Fruit fly (Drosophila melanogaster) whole organism, embryonic: ENCODE results near the gene SC35.
A peak's percentile ranks its signal among the peaks of the same experiment; 100 is the strongest.

ENCODE experiments used
- B-H1 ChIP-seq: fragments of 200-800 bp; sonication (Bioruptor generic); IDR thresholded peaks from 3 replicates; pipeline ENCODE4 v1.3.6; 2022; ENCODE audit warnings: missing biosample characterization, missing genetic modification characterization
- B-H2 ChIP-seq: fragments of 200-800 bp; sonication (Bioruptor generic); optimal IDR thresholded peaks from 2 replicates; lab custom pipeline; 2018; ENCODE audit warnings: missing biosample characterization, mild to moderate bottlenecking, missing genetic modification characterization
- Bdp1 ChIP-seq: fragments of 200-800 bp; sonication (Bioruptor generic); optimal IDR thresholded peaks from 3 replicates; lab custom pipeline; 2016; ENCODE audit warnings: missing biosample characterization, missing genetic modification characterization
- Bteb2 ChIP-seq: fragments of 200-800 bp; sonication (Bioruptor generic); optimal IDR thresholded peaks from 2 replicates; lab custom pipeline; 2016; ENCODE audit warnings: missing biosample characterization, missing genetic modification characterization
- CG1024 ChIP-seq: fragments of 200-800 bp; sonication (Bioruptor generic); IDR thresholded peaks from 2 replicates; pipeline ENCODE4 v1.3.6; 2022; ENCODE audit warnings: missing biosample characterization, missing genetic modification characterization
- CG10321 ChIP-seq: fragments of 200-800 bp; sonication (Bioruptor generic); IDR thresholded peaks from 2 replicates; pipeline ENCODE4 v1.3.6; 2022; ENCODE audit warnings: missing biosample characterization, missing genetic modification characterization
- CG10366 ChIP-seq: fragments of 200-800 bp; sonication (Bioruptor generic); IDR thresholded peaks from 2 replicates; pipeline ENCODE4 v1.3.6; 2022; ENCODE audit warnings: missing biosample characterization, missing genetic modification characterization
- CG12744 ChIP-seq: fragments of 200-800 bp; sonication (Bioruptor generic); optimal IDR thresholded peaks from 2 replicates; lab custom pipeline; 2016; ENCODE audit warnings: missing biosample characterization, missing genetic modification characterization
- CG17612 ChIP-seq: fragments of 200-800 bp; sonication (Bioruptor generic); IDR thresholded peaks from 2 replicates; pipeline ENCODE4 v1.3.6; 2022; ENCODE audit warnings: missing biosample characterization, missing genetic modification characterization
- CG33213 ChIP-seq: fragments of 200-800 bp; sonication (Bioruptor generic); optimal IDR thresholded peaks from 3 replicates; lab custom pipeline; 2016; ENCODE audit warnings: missing biosample characterization, missing genetic modification characterization
- CG4282 ChIP-seq: fragments of 200-800 bp; sonication (Bioruptor generic); optimal IDR thresholded peaks from 2 replicates; lab custom pipeline; 2016; ENCODE audit warnings: missing biosample characterization, missing genetic modification characterization
- CG4328 ChIP-seq: fragments of 200-800 bp; sonication (Bioruptor generic); optimal IDR thresholded peaks from 3 replicates; lab custom pipeline; 2017; ENCODE audit warnings: missing biosample characterization, missing genetic modification reagents, missing genetic modification characterization
- CG4820 ChIP-seq: fragments of 200-800 bp; sonication (Bioruptor generic); optimal IDR thresholded peaks from 3 replicates; lab custom pipeline; 2016; ENCODE audit warnings: missing biosample characterization, missing genetic modification characterization
- CG6272 ChIP-seq: fragments of 200-800 bp; sonication (Bioruptor generic); IDR thresholded peaks from 2 replicates; pipeline ENCODE4 v1.3.6; 2022; ENCODE audit warnings: missing biosample characterization, missing genetic modification characterization
- CG6683 ChIP-seq: fragments of 200-800 bp; sonication (Bioruptor generic); optimal IDR thresholded peaks from 2 replicates; lab custom pipeline; 2017; ENCODE audit warnings: missing biosample characterization, mild to moderate bottlenecking, missing genetic modification characterization, missing genetic modification reagents
- CG6689 ChIP-seq: fragments of 200-800 bp; sonication (Bioruptor generic); IDR thresholded peaks from 2 replicates; pipeline ENCODE4 v1.3.6; 2022; ENCODE audit warnings: missing biosample characterization, missing genetic modification characterization
- CG7357 ChIP-seq: fragments of 200-800 bp; sonication (Bioruptor generic); IDR thresholded peaks from 3 replicates; pipeline ENCODE4 v1.3.6; 2022; ENCODE audit warnings: missing biosample characterization, missing genetic modification characterization
- CG8388 ChIP-seq: fragments of 200-800 bp; sonication (Bioruptor generic); optimal IDR thresholded peaks from 2 replicates; lab custom pipeline; 2019; ENCODE audit warnings: missing biosample characterization, mild to moderate bottlenecking, missing genetic modification characterization, moderate library complexity
- CG8478 ChIP-seq: fragments of >200 bp; optimal IDR thresholded peaks from 2 replicates; lab custom pipeline; 2018
- CG9797 ChIP-seq: fragments of 200-800 bp; sonication (Bioruptor generic); optimal IDR thresholded peaks from 3 replicates; lab custom pipeline; 2018; ENCODE audit warnings: missing biosample characterization, mild to moderate bottlenecking, missing genetic modification characterization
- CkIIα-i1 ChIP-seq: fragments of 200-800 bp; sonication (Bioruptor generic); IDR thresholded peaks from 2 replicates; pipeline ENCODE4 v1.3.6; 2022; ENCODE audit warnings: missing biosample characterization, missing genetic modification characterization
- Dek ChIP-seq: fragments of 200-800 bp; sonication (Bioruptor generic); optimal IDR thresholded peaks from 3 replicates; lab custom pipeline; 2019; ENCODE audit warnings: missing biosample characterization, mild to moderate bottlenecking, missing genetic modification characterization, moderate library complexity
- E2f2 ChIP-seq: fragments of 200-800 bp; sonication (Bioruptor generic); IDR thresholded peaks from 2 replicates; pipeline ENCODE4 v1.3.6; 2022; ENCODE audit warnings: missing biosample characterization, missing genetic modification characterization
- Fer1 ChIP-seq: fragments of 200-800 bp; sonication (Bioruptor generic); optimal IDR thresholded peaks from 2 replicates; lab custom pipeline; 2017; ENCODE audit warnings: missing biosample characterization, mild to moderate bottlenecking, missing genetic modification characterization
- H15 ChIP-seq: fragments of 200-800 bp; sonication (Bioruptor generic); IDR thresholded peaks from 3 replicates; pipeline ENCODE4 v1.3.6; 2022; ENCODE audit warnings: missing biosample characterization, missing genetic modification characterization
- Hr39 ChIP-seq: fragments of >200 bp; optimal IDR thresholded peaks from 2 replicates; lab custom pipeline; 2017
- Kr ChIP-seq: fragments of 200-800 bp; sonication (Bioruptor generic); optimal IDR thresholded peaks from 2 replicates; lab custom pipeline; 2017; ENCODE audit warnings: missing biosample characterization, mild to moderate bottlenecking, missing genetic modification characterization
- Myb ChIP-seq: fragments of 200-800 bp; sonication (Bioruptor generic); optimal IDR thresholded peaks from 2 replicates; lab custom pipeline; 2016; ENCODE audit warnings: missing biosample characterization, missing genetic modification characterization
- NC2β ChIP-seq: fragments of 200-800 bp; sonication (Bioruptor generic); optimal IDR thresholded peaks from 2 replicates; lab custom pipeline; 2016; ENCODE audit warnings: missing biosample characterization, missing genetic modification characterization
- NfI ChIP-seq: fragments of 200-800 bp; sonication (Bioruptor generic); optimal IDR thresholded peaks from 3 replicates; lab custom pipeline; 2018; ENCODE audit warnings: missing biosample characterization, mild to moderate bottlenecking, missing genetic modification characterization, moderate library complexity
- Rfx ChIP-seq: fragments of 200-800 bp; sonication (Bioruptor generic); IDR thresholded peaks from 2 replicates; pipeline ENCODE4 v1.3.6; 2022; ENCODE audit warnings: missing biosample characterization, missing genetic modification characterization
- Sin3A ChIP-seq: fragments of >200 bp; optimal IDR thresholded peaks from 2 replicates; lab custom pipeline; 2018
- Sox102F ChIP-seq: fragments of 200-800 bp; sonication (Bioruptor generic); optimal IDR thresholded peaks from 2 replicates; lab custom pipeline; 2018; ENCODE audit warnings: missing biosample characterization, mild to moderate bottlenecking, missing genetic modification characterization, moderate library complexity
- Taf1 ChIP-seq: fragments of 200-800 bp; sonication (Bioruptor generic); IDR thresholded peaks from 2 replicates; pipeline ENCODE4 v1.3.6; 2022; ENCODE audit warnings: missing biosample characterization, missing genetic modification characterization
- chinmo ChIP-seq: fragments of 200-800 bp; sonication (Bioruptor generic); IDR thresholded peaks from 4 replicates; pipeline ENCODE4 v1.3.6; 2022; ENCODE audit warnings: missing biosample characterization, missing genetic modification characterization; ENCODE audit not compliant: partially characterized antibody
- cwo ChIP-seq: fragments of 200-800 bp; sonication (Bioruptor generic); optimal IDR thresholded peaks from 3 replicates; lab custom pipeline; 2017; ENCODE audit warnings: missing biosample characterization, missing genetic modification characterization, mild to moderate bottlenecking, moderate library complexity, missing genetic modification reagents
- dpn ChIP-seq, 2 experiments: fragments of 200-800 bp; sonication (Bioruptor generic); optimal IDR thresholded peaks; 3 replicates each; lab custom pipeline; 2016; ENCODE audit warnings: missing biosample characterization in 2 of 2, missing genetic modification characterization in 2 of 2
- ftz-f1 ChIP-seq: fragments of 200-800 bp; sonication (Bioruptor generic); optimal IDR thresholded peaks from 2 replicates; lab custom pipeline; 2016; ENCODE audit warnings: missing biosample characterization, missing genetic modification characterization
- gt ChIP-seq: fragments of 200-800 bp; sonication (Bioruptor generic); IDR thresholded peaks from 2 replicates; pipeline ENCODE4 v1.3.6; 2022; ENCODE audit warnings: missing biosample characterization, missing genetic modification characterization
- ham ChIP-seq: fragments of 200-800 bp; sonication (Bioruptor generic); IDR thresholded peaks from 2 replicates; pipeline ENCODE4 v1.3.6; 2022; ENCODE audit warnings: missing biosample characterization, missing genetic modification characterization
- her ChIP-seq: fragments of 200-800 bp; sonication (Bioruptor generic); optimal IDR thresholded peaks from 2 replicates; lab custom pipeline; 2016; ENCODE audit warnings: missing biosample characterization, missing genetic modification characterization
- mam ChIP-seq: fragments of 200-800 bp; sonication (Bioruptor generic); optimal IDR thresholded peaks from 3 replicates; lab custom pipeline; 2016; ENCODE audit warnings: missing biosample characterization, missing genetic modification characterization
- mirr ChIP-seq: fragments of 200-800 bp; sonication (Bioruptor generic); optimal IDR thresholded peaks from 3 replicates; lab custom pipeline; 2018; ENCODE audit warnings: missing biosample characterization, mild to moderate bottlenecking, missing genetic modification characterization
- org-1 ChIP-seq: fragments of 200-800 bp; sonication (Bioruptor generic); optimal IDR thresholded peaks from 2 replicates; lab custom pipeline; 2017; ENCODE audit warnings: missing biosample characterization, missing genetic modification characterization
- peb ChIP-seq: fragments of 200-800 bp; sonication (Bioruptor generic); IDR thresholded peaks from 2 replicates; pipeline ENCODE4 v1.3.6; 2022; ENCODE audit warnings: missing biosample characterization, missing genetic modification characterization
- pnt ChIP-seq: fragments of 200-800 bp; sonication (Bioruptor generic); optimal IDR thresholded peaks from 3 replicates; lab custom pipeline; 2016; ENCODE audit warnings: missing biosample characterization, missing genetic modification characterization
- pzg ChIP-seq: fragments of 200-800 bp; sonication (Bioruptor generic); optimal IDR thresholded peaks from 3 replicates; lab custom pipeline; 2018; ENCODE audit warnings: missing biosample characterization, mild to moderate bottlenecking, missing genetic modification characterization, moderate library complexity
- ranshi ChIP-seq: fragments of 200-800 bp; sonication (Bioruptor generic); IDR thresholded peaks from 2 replicates; pipeline ENCODE4 v1.3.6; 2022; ENCODE audit warnings: missing biosample characterization, missing genetic modification characterization
- sima ChIP-seq: fragments of 200-800 bp; sonication (Bioruptor generic); optimal IDR thresholded peaks from 2 replicates; lab custom pipeline; 2016; ENCODE audit warnings: missing biosample characterization, missing genetic modification characterization
- sisA ChIP-seq: fragments of 200-800 bp; sonication (Bioruptor generic); IDR thresholded peaks from 2 replicates; pipeline ENCODE4 v1.3.6; 2022; ENCODE audit warnings: missing biosample characterization, missing genetic modification characterization
- sob ChIP-seq: fragments of 200-800 bp; sonication (Bioruptor generic); IDR thresholded peaks from 2 replicates; pipeline ENCODE4 v1.3.6; 2022; ENCODE audit warnings: missing biosample characterization, missing genetic modification characterization
- tio ChIP-seq: fragments of 200-800 bp; sonication (Bioruptor generic); optimal IDR thresholded peaks from 2 replicates; lab custom pipeline; 2017; ENCODE audit warnings: missing biosample characterization, missing genetic modification characterization, inconsistent platforms
- tup ChIP-seq: fragments of 200-800 bp; sonication (Bioruptor generic); optimal IDR thresholded peaks from 2 replicates; lab custom pipeline; 2016; ENCODE audit warnings: missing biosample characterization, mild to moderate bottlenecking, missing genetic modification characterization, moderate library complexity
- twi ChIP-seq: fragments of 200-800 bp; optimal IDR thresholded peaks from 2 replicates; lab custom pipeline; 2019; ENCODE audit warnings: missing biosample characterization, mild to moderate bottlenecking, missing genetic modification characterization, moderate library complexity

SC35 gene

DNA sequence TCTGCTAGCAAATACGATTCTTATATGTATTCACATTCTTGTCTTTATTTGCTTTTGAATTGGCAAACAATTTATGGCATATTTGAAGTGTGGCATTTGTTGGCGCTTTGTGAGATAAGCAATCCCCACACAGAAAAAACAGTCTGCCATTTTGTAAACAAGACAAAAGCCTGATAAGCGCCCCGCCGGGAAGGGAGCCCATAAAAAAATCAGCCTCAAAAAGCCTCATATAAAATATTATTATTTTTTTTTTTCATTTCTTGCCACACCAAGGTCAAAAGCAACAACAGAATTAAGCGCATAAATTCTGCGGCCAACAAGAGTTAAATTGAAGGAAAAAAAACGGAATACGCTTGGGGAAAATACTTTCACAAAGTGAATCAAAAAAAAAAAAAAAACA is 40.8 kb upstream of the SC35 start (continued):
- TF ChIP-seq sisA (no peak), cwo (peak; percentile 30), Sox102F (peak; percentile 4), H15 (GFP tag; lab: Robert Waterston, UW) (no peak), CkIIα-i1 (no peak), Hr39 (no peak), peb (GFP tag; lab: Robert Waterston, UW) (no peak), E2f2 (GFP tag; lab: Robert Waterston, UW) (no peak), CG8388 (no peak), CG12744 (GFP tag; lab: Kevin White, UChicago) (no peak), B-H2 (GFP tag; lab: Kevin White, UChicago) (peak; percentile 75), CG4328 (GFP tag; lab: Kevin White, UChicago) (peak; percentile 25), NC2β (GFP tag; lab: Kevin White, UChicago) (no peak), ftz-f1 (GFP tag; lab: Kevin White, UChicago) (peak; percentile 73), Dek (tag; lab: Kevin White, UChicago) (no peak), pzg (GFP tag; lab: Kevin White, UChicago) (no peak), CG4282 (GFP tag; lab: Kevin White, UChicago) (no peak), pnt (GFP tag; lab: Kevin White, UChicago) (no peak), twi (tag; lab: Kevin White, UChicago) (no peak), CG10366 (GFP tag; lab: Robert Waterston, UW) (no peak), CG10321 (GFP tag; lab: Robert Waterston, UW) (no peak), Kr (GFP tag; lab: Kevin White, UChicago) (no peak), sima (no peak), tio (no peak), Bdp1 (GFP tag; lab: Kevin White, UChicago) (no peak), gt (GFP tag; lab: Robert Waterston, UW) (no peak), CG9797 (GFP tag; lab: Kevin White, UChicago) (no peak), mirr (GFP tag; lab: Kevin White, UChicago) (peak; percentile 76), CG1024 (no peak), CG6689 (GFP tag; lab: Robert Waterston, UW) (no peak), tup (GFP tag; lab: Kevin White, UChicago) (no peak), CG4820 (GFP tag; lab: Kevin White, UChicago) (no peak), B-H1 (GFP tag; lab: Robert Waterston, UW) (no peak; the same call in 2 of the 3 replicates), CG17612 (GFP tag; lab: Robert Waterston, UW) (0 out of 2 replicates have a peak, but pooled peaks have one; percentile 5), Fer1 (GFP tag; lab: Kevin White, UChicago) (peak; percentile 74), ranshi (GFP tag; lab: Robert Waterston, UW) (no peak), dpn (GFP tag; optimal IDR thresholded peaks at IDR 0.05; lab: Kevin White, UChicago) (no peak), her (GFP tag; lab: Kevin White, UChicago) (no peak), Sin3A (lab: Kevin White, UChicago) (no peak), org-1 (GFP tag; lab: Kevin White, UChicago) (no peak), sob (GFP tag; lab: Robert Waterston, UW) (peak; percentile 41; the same call in 1 of the 2 replicates), CG8478 (no peak), Bteb2 (no peak), CG7357 (no peak), mam (GFP tag; lab: Kevin White, UChicago) (no peak), chinmo (GFP tag; lab: Robert Waterston, UW) (no peak), Myb (GFP tag; lab: Kevin White, UChicago) (no peak), Rfx (peak; percentile 28; the same call in 1 of the 2 replicates), Taf1 (GFP tag; lab: Robert Waterston, UW) (no peak), NfI (GFP tag; lab: Kevin White, UChicago) (no peak), CG6272 (GFP tag; lab: Robert Waterston, UW) (no peak), CG33213 (GFP tag; lab: Kevin White, UChicago) (no peak), CG6683 (peak; percentile 5), ham (no peak)
